Fruit fly (Drosophila melanogaster): Measurements from ENCODE around the gene CG13727.

DNA sequence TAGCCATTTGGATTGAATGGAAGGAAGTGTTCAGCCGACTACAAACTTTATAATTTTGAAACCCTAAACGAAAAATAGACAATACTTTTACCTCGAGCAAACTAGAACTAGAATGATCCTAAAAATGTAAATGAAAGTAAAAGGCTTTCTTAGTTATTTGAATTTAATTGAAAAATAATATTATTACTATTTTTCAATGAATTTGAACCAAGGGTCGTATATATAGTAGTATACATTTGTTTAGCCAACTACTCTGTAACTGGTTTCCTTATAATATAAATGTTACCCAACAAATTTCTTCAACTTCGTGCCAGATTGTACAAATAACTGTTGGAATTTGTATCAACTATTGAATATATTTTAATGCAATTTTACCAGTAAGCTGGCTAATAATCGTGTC lies 15.7 kb downstream of the CG13727 start, which contains the start of gene CG13725:
- no peak for TF ChIP-seq CG10147 (GFP tag; optimal IDR thresholded peaks at IDR 0.05)
- no peak for TF ChIP-seq org-1 (GFP tag; optimal IDR thresholded peaks at IDR 0.05)
- TF ChIP-seq Sox102F (GFP tag; optimal IDR thresholded peaks at IDR 0.05): no peak
- no peak for TF ChIP-seq CG4854 (GFP tag; optimal IDR thresholded peaks at IDR 0.05)

Data from whole organism, embryonic.